Fruit fly (Drosophila melanogaster) whole organism, embryonic: ENCODE data around the gene Crys.

Experiments
- CG2712 ChIP-seq: fragments of 200-800 bp; optimal IDR thresholded peaks from 3 replicates; lab custom pipeline; 2019; ENCODE audit warnings: missing biosample characterization, mild to moderate bottlenecking, missing genetic modification characterization, moderate library complexity
- CG33557 ChIP-seq: fragments of 200-800 bp; sonication (Bioruptor generic); optimal IDR thresholded peaks from 2 replicates; lab custom pipeline; 2019; ENCODE audit warnings: missing biosample characterization, mild to moderate bottlenecking, missing genetic modification characterization, moderate library complexity
- CG42726 ChIP-seq: fragments of 200-800 bp; sonication (Bioruptor generic); IDR thresholded peaks from 2 replicates; pipeline ENCODE4 v1.3.6; 2022; ENCODE audit warnings: missing biosample characterization, missing genetic modification characterization; ENCODE audit not compliant: partially characterized antibody
- CG8290 ChIP-seq, 3 experiments: fragments of 200-800 bp; sonication (Bioruptor generic); optimal IDR thresholded peaks; 2 replicates each; lab custom pipeline; 2016 to 2019; ENCODE audit warnings: missing biosample characterization in 3 of 3, missing genetic modification characterization in 3 of 3, mild to moderate bottlenecking in 2 of 3, moderate library complexity in 1 of 3
- CG8388 ChIP-seq: fragments of 200-800 bp; sonication (Bioruptor generic); optimal IDR thresholded peaks from 2 replicates; lab custom pipeline; 2019; ENCODE audit warnings: missing biosample characterization, mild to moderate bottlenecking, missing genetic modification characterization, moderate library complexity
- esg ChIP-seq: fragments of 200-800 bp; sonication (Bioruptor generic); conservative IDR thresholded peaks from 2 replicates; pipeline ENCODE4 v1.3.6; 2022; ENCODE audit warnings: missing biosample characterization, missing genetic modification characterization
- hbn ChIP-seq: fragments of 200-800 bp; sonication (Bioruptor generic); IDR thresholded peaks from 2 replicates; pipeline ENCODE4 v1.3.6; 2022; ENCODE audit warnings: missing biosample characterization, missing genetic modification characterization; ENCODE audit not compliant: partially characterized antibody
- pho ChIP-seq: fragments of 200-800 bp; sonication (Bioruptor generic); optimal IDR thresholded peaks from 2 replicates; lab custom pipeline; 2016; ENCODE audit warnings: missing biosample characterization, missing genetic modification characterization

dm6 chr2L:11960909-11961308 is 17.0 kb downstream of the Crys start:
- TF ChIP-seq CG8290 (GFP tag; optimal IDR thresholded peaks at IDR 0.05; lab: Kevin White, UChicago), result no peak
- no peak for TF ChIP-seq CG8290 (tag; optimal IDR thresholded peaks at IDR 0.05; lab: Kevin White, UChicago)
- TF ChIP-seq CG8388 (GFP tag; lab: Kevin White, UChicago), result no peak
- no peak for TF ChIP-seq CG2712 (tag; lab: Kevin White, UChicago)
- TF ChIP-seq hbn, result no peak
- no peak for TF ChIP-seq CG42726 (GFP tag; lab: Robert Waterston, UW)
- TF ChIP-seq esg (GFP tag; lab: Robert Waterston, UW), result no peak
- no peak for TF ChIP-seq CG33557 (GFP tag; lab: Kevin White, UChicago)
- no peak for TF ChIP-seq pho (GFP tag; lab: Kevin White, UChicago)
